Worm (Caenorhabditis elegans): ENCODE data around the gene Y57E12AL.1.

Gene Y57E12AL.1

DNA sequence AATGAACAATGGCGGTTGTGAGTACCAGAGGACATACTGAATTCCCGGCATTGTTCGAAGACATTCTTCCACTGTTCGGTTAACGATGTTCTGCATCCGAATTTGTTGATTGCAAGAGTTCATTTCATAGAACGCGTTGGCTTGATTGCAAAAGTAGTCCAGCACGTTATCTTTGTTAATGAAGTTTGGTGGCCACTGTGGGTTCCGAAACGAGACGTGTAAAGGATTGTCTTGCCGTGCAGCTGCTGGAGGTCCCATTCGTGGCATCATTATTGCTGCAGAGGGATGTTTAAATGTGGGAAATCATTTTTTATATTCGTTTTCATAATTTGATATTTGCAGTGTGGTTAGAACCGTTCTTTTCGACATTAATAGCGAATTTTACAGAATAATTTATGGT is 980 bp upstream of the Y57E12AL.1 start, which contains the start of gene mdt-6:
mdt-6 (minus strand) TSS at position 275 of the 400 bp plus-strand sequence.
- TF ChIP-seq snpc-4 (tag; optimal IDR thresholded peaks at IDR 0.05) = no peak
- TF ChIP-seq nhr-85 (tag) = peak; percentile 5
- TF ChIP-seq nhr-20 (tag; optimal IDR thresholded peaks at IDR 0.05) = no peak
- TF ChIP-seq lin-13 (GFP tag; optimal IDR thresholded peaks at IDR 0.05) = no peak

DNA sequence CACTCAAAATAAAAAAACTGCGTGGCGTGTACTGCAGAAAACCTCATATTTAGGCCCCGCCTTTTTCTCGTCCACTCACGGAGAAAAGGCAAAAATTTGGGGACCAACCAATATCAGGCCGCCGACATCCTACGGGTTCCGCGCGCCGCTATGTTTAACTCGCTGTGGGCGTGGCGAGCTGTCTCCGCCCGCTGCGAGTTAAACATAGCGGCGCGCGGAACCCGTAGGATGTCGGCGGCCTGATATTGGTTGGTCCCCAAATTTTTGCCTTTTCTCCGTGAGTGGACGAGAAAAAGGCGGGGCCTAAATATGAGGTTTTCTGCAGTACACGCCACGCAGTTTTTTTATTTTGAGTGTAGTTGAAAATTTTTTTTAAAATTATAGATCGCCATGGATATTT is 2.5 kb downstream of the Y57E12AL.1 start, which contains the start of gene tmem-258:
tmem-258 (plus strand) TSS at position 385 of the 400 bp plus-strand sequence.
- TF ChIP-seq snpc-4 (tag; optimal IDR thresholded peaks at IDR 0.05) = peak; percentile 42

DNA sequence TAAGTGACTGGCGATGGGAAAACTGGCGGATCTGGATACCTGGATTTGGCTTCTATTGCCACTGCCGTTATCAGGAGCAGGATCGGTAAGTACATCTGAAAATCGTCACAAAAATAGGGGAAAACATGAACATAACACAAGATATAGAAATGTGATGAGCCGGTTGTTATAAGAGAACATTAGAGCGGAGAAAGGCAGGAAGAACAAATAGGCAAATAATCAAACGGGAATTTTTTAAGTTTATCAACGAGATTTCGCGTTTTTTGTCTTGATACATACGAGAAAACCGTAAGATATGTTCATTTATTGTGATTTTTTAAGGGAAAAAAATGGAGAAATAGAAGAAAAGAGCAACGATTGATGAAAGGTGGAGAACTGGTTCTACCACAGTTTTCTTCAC is 4.9 kb downstream of the Y57E12AL.1 start, which contains the start of gene Y57E12AR.1:
Y57E12AR.1 (minus strand) TSS at position 101 of the 400 bp plus-strand sequence.
- TF ChIP-seq tlp-1 (tag; optimal IDR thresholded peaks at IDR 0.05) = no peak
- TF ChIP-seq ets-5 (GFP tag; IDR thresholded peaks at IDR 0.05) = no peak
- no peak for TF ChIP-seq mef-2 (tag; optimal IDR thresholded peaks at IDR 0.05)
- TF ChIP-seq ces-1 (GFP tag; optimal IDR thresholded peaks at IDR 0.05) = no peak
- no peak for TF ChIP-seq blmp-1 (tag; optimal IDR thresholded peaks at IDR 0.05)
- TF ChIP-seq egl-27 (tag; optimal IDR thresholded peaks at IDR 0.05) = no peak
- TF ChIP-seq pax-3 (tag; optimal IDR thresholded peaks at IDR 0.05) = no peak
- no peak for TF ChIP-seq skn-1 (tag; optimal IDR thresholded peaks at IDR 0.05)
- no peak for TF ChIP-seq lin-39 (tag; optimal IDR thresholded peaks at IDR 0.05)
- TF ChIP-seq lsy-2 (tag; optimal IDR thresholded peaks at IDR 0.05) = no peak
- TF ChIP-seq fkh-8 (tag; optimal IDR thresholded peaks at IDR 0.05) = no peak
- no peak for TF ChIP-seq isw-1 (GFP tag; IDR thresholded peaks at IDR 0.05)
- no peak for TF ChIP-seq ztf-11 (tag; optimal IDR thresholded peaks at IDR 0.05)
- no peak for TF ChIP-seq fkh-4 (tag; optimal IDR thresholded peaks at IDR 0.05; ENCODE audit: borderline replicate concordance)
- no peak for TF ChIP-seq mdl-1 (tag; optimal IDR thresholded peaks at IDR 0.05)

DNA sequence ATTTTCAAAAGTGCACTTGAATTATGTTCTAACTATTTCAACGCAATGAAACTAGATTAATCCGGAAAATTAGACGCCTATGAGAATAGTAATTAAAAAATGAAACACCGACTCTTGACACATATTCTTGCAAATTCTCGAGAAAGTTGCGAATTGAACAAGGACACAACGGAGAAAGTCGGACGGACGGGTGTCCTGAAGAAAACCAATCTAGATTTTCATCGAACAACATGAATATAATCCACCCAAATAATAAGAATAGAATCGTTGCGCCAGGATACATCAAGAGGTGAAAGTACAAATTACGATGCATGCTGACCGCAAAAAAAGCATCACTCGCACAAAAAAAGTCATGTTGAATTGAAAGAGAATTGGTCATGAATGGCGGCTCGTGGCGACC is 8.5 kb downstream of the Y57E12AL.1 start:
- TF ChIP-seq unc-130 (tag; optimal IDR thresholded peaks at IDR 0.05) (no peak), nhr-19 (GFP tag; conservative IDR thresholded peaks at IDR 0.05) (no peak), nhr-12 (tag; optimal IDR thresholded peaks at IDR 0.05) (no peak), ceh-8 (GFP tag; optimal IDR thresholded peaks at IDR 0.05) (no peak), xbp-1 (tag; optimal IDR thresholded peaks at IDR 0.05) (no peak), mef-2 (tag; optimal IDR thresholded peaks at IDR 0.05) (no peak), blmp-1 (tag; optimal IDR thresholded peaks at IDR 0.05) (peak; percentile 82)

DNA sequence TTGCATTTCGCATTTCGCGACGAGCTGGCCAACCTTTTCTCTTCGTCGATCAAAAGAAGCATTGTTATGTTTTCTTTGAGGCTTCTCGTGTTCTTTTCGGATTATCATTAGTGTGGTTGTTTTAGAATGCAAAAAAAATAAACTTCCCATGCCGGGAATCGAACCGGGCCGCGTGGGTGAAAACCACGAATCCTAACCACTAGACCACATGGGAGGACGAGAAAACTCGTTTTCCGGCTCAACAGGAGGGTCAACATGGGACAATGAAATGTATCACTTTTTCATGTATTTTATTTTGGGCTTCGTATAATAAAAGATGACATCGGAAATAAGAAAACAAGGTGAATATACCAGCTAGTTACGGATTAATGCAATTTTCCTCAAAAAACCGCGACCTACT is 9.3 kb downstream of the Y57E12AL.1 start:
- TF ChIP-seq efl-1 (optimal IDR thresholded peaks at IDR 0.05) = no peak
- TF ChIP-seq efl-1 (GFP tag; optimal IDR thresholded peaks at IDR 0.05 in 1 of 2) = peak in 1 of 2 experiments; percentile 85
- TF ChIP-seq nhr-84 (tag; optimal IDR thresholded peaks at IDR 0.05) = no peak
- TF ChIP-seq mab-9 (GFP tag; IDR thresholded peaks at IDR 0.05) = no peak
- no peak for TF ChIP-seq nhr-19 (GFP tag; conservative IDR thresholded peaks at IDR 0.05)
- TF ChIP-seq ztf-4 (tag; optimal IDR thresholded peaks at IDR 0.05) = no peak
- no peak for TF ChIP-seq C04F5.9 (tag; optimal IDR thresholded peaks at IDR 0.05)
- no peak for TF ChIP-seq elt-2 (tag; optimal IDR thresholded peaks at IDR 0.05)

DNA sequence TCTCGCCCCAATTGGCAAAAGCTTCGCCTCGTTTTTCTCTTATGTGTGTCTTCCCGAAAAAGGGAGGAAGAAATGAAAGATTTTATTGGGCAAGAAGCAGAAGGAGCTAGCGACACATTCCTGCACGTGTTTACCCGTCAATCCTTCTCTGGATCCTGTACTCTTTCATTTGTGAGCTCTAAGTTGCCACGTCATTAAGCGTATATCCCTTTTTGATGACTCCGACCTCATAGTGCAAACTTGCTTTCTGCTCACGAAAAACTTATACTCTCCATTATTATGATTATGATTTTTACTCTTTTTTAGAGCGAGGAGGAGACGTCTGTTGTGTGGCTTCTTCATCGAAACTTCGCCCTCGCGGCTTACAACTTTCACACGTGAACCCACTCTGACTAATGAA is 12.0 kb downstream of the Y57E12AL.1 start, which contains the start of gene F27B10.1:
F27B10.1 (plus strand) TSS at position 301 of the 400 bp plus-strand sequence.
- TF ChIP-seq efl-1 (optimal IDR thresholded peaks at IDR 0.05) (no peak), efl-1 (GFP tag; optimal IDR thresholded peaks at IDR 0.05 in 1 of 2) (no peak), snpc-4 (tag; optimal IDR thresholded peaks at IDR 0.05) (no peak), pag-3 (tag; optimal IDR thresholded peaks at IDR 0.05; ENCODE audit: borderline replicate concordance, insufficient read depth) (no peak), efl-3 (GFP tag; optimal IDR thresholded peaks at IDR 0.05) (no peak), lin-14 (GFP tag; optimal IDR thresholded peaks at IDR 0.05) (peak; percentile 4), xbp-1 (tag; optimal IDR thresholded peaks at IDR 0.05) (no peak)
